Fruit fly (Drosophila melanogaster) whole organism, prepupa: ENCODE results near the gene JMJD6.
A peak's percentile ranks its signal among the peaks of the same experiment; 100 is the strongest.

Source experiments
- CG10631 ChIP-seq: fragments of 200-800 bp; sonication (Bioruptor generic); optimal IDR thresholded peaks from 2 replicates; lab custom pipeline; 2016; ENCODE audit warnings: missing biosample characterization, missing genetic modification characterization
- CG10669 ChIP-seq: fragments of 200-800 bp; sonication (Bioruptor generic); optimal IDR thresholded peaks from 3 replicates; lab custom pipeline; 2018; ENCODE audit warnings: missing biosample characterization, mild to moderate bottlenecking, missing genetic modification characterization, moderate library complexity
- CG11294 ChIP-seq: fragments of 200-800 bp; sonication (Bioruptor generic); IDR thresholded peaks from 2 replicates; pipeline ENCODE4 v1.3.6; 2022; ENCODE audit warnings: missing biosample characterization, missing genetic modification characterization
- CG11762 ChIP-seq: fragments of 200-800 bp; sonication (Bioruptor generic); optimal IDR thresholded peaks from 3 replicates; lab custom pipeline; 2016; ENCODE audit warnings: missing biosample characterization, missing genetic modification characterization; ENCODE audit not compliant: insufficient read depth
- CG11902 ChIP-seq: fragments of 200-800 bp; sonication (Bioruptor generic); optimal IDR thresholded peaks from 3 replicates; lab custom pipeline; 2016; ENCODE audit warnings: missing biosample characterization, missing genetic modification characterization
- CG1621 ChIP-seq: fragments of 200-800 bp; sonication (Bioruptor generic); optimal IDR thresholded peaks from 3 replicates; lab custom pipeline; 2018; ENCODE audit warnings: missing biosample characterization, mild to moderate bottlenecking, missing genetic modification characterization
- CG16779 ChIP-seq: fragments of 200-800 bp; sonication (Bioruptor generic); optimal IDR thresholded peaks from 3 replicates; lab custom pipeline; 2017; ENCODE audit warnings: missing biosample characterization, mild to moderate bottlenecking, missing genetic modification characterization
- CG31627 ChIP-seq: fragments of 200-800 bp; sonication (Bioruptor generic); optimal IDR thresholded peaks from 3 replicates; lab custom pipeline; 2016; ENCODE audit warnings: missing biosample characterization, missing genetic modification characterization
- CG32006 ChIP-seq: fragments of 200-800 bp; sonication (Bioruptor generic); optimal IDR thresholded peaks from 3 replicates; lab custom pipeline; 2017; ENCODE audit warnings: missing biosample characterization, mild to moderate bottlenecking, missing genetic modification characterization
- CG34406 ChIP-seq: fragments of 200-800 bp; sonication (Bioruptor generic); optimal IDR thresholded peaks from 3 replicates; lab custom pipeline; 2016; ENCODE audit warnings: missing biosample characterization, missing genetic modification characterization
- CG3919 ChIP-seq: fragments of 200-800 bp; sonication (Bioruptor generic); optimal IDR thresholded peaks from 3 replicates; lab custom pipeline; 2016; ENCODE audit warnings: missing biosample characterization, missing genetic modification characterization
- CG6163 ChIP-seq: fragments of 200-800 bp; sonication (Bioruptor generic); IDR thresholded peaks from 3 replicates; pipeline ENCODE4 v1.3.6; 2022; ENCODE audit warnings: missing biosample characterization, missing genetic modification characterization
- CG6276 ChIP-seq: fragments of 200-800 bp; sonication (Bioruptor generic); optimal IDR thresholded peaks from 2 replicates; lab custom pipeline; 2017; ENCODE audit warnings: missing biosample characterization, mild to moderate bottlenecking, missing genetic modification characterization
- CG6792 ChIP-seq: fragments of 200-800 bp; sonication (Bioruptor generic); optimal IDR thresholded peaks from 3 replicates; lab custom pipeline; 2016; ENCODE audit warnings: missing biosample characterization, missing genetic modification characterization
- CG6808 ChIP-seq: fragments of 200-800 bp; sonication (Bioruptor generic); optimal IDR thresholded peaks from 3 replicates; lab custom pipeline; 2017; ENCODE audit warnings: missing biosample characterization, missing genetic modification characterization, mild to moderate bottlenecking, moderate library complexity, missing genetic modification reagents
- CG6854 ChIP-seq: fragments of 200-800 bp; sonication (Bioruptor generic); optimal IDR thresholded peaks from 2 replicates; lab custom pipeline; 2017; ENCODE audit warnings: missing biosample characterization, mild to moderate bottlenecking, missing genetic modification characterization
- CG8119 ChIP-seq: fragments of 200-800 bp; sonication (Bioruptor generic); IDR thresholded peaks from 3 replicates; pipeline ENCODE4 v1.3.6; 2022; ENCODE audit warnings: missing biosample characterization, missing genetic modification characterization
- CG8319 ChIP-seq: fragments of 200-800 bp; sonication (Bioruptor generic); optimal IDR thresholded peaks from 3 replicates; lab custom pipeline; 2016; ENCODE audit warnings: missing biosample characterization, missing genetic modification characterization
- CG8632 ChIP-seq: fragments of 200-800 bp; sonication (Bioruptor generic); optimal IDR thresholded peaks from 3 replicates; lab custom pipeline; 2016; ENCODE audit warnings: missing biosample characterization, missing genetic modification characterization
- CG9139 ChIP-seq: fragments of 200-800 bp; sonication (Bioruptor generic); optimal IDR thresholded peaks from 3 replicates; lab custom pipeline; 2017; ENCODE audit warnings: missing biosample characterization, mild to moderate bottlenecking, missing genetic modification characterization
- Eip75B ChIP-seq: fragments of 200-800 bp; sonication (Bioruptor generic); optimal IDR thresholded peaks from 3 replicates; lab custom pipeline; 2016; ENCODE audit warnings: missing biosample characterization, missing genetic modification characterization
- Eip78C ChIP-seq: fragments of 200-800 bp; sonication (Bioruptor generic); peaks from one replicate; lab custom pipeline; 2016; ENCODE audit warnings: missing biosample characterization, missing genetic modification characterization
- Ets21C ChIP-seq: fragments of 200-800 bp; sonication (Bioruptor generic); optimal IDR thresholded peaks from 3 replicates; lab custom pipeline; 2016; ENCODE audit warnings: missing biosample characterization, missing genetic modification characterization
- Ets96B ChIP-seq: fragments of 200-800 bp; optimal IDR thresholded peaks from 2 replicates; lab custom pipeline; 2019; ENCODE audit warnings: missing biosample characterization, mild to moderate bottlenecking, missing genetic modification characterization, moderate library complexity
- Gug ChIP-seq: fragments of 200-800 bp; sonication (Bioruptor generic); IDR thresholded peaks from 2 replicates; pipeline ENCODE4 v1.3.6; 2022; ENCODE audit warnings: missing biosample characterization, missing genetic modification characterization
- Hr38 ChIP-seq: sonication (Bioruptor generic); optimal IDR thresholded peaks from 2 replicates; lab custom pipeline; 2016; ENCODE audit warnings: missing biosample characterization, missing genetic modification characterization
- Hr39 ChIP-seq: fragments of 200-800 bp; sonication (Bioruptor generic); optimal IDR thresholded peaks from 2 replicates; lab custom pipeline; 2016; ENCODE audit warnings: missing biosample characterization, missing genetic modification characterization
- Hr4 ChIP-seq: fragments of 200-800 bp; sonication (Bioruptor generic); optimal IDR thresholded peaks from 3 replicates; lab custom pipeline; 2016; ENCODE audit warnings: missing biosample characterization, missing genetic modification characterization
- Lpt ChIP-seq: fragments of 200-800 bp; sonication (Bioruptor generic); optimal IDR thresholded peaks from 3 replicates; lab custom pipeline; 2016; ENCODE audit warnings: missing biosample characterization, missing genetic modification characterization
- Met ChIP-seq: fragments of 200-800 bp; sonication (Bioruptor generic); optimal IDR thresholded peaks from 3 replicates; lab custom pipeline; 2016; ENCODE audit warnings: missing biosample characterization, missing genetic modification characterization
- OdsH ChIP-seq: fragments of 200-800 bp; sonication (Bioruptor generic); optimal IDR thresholded peaks from 3 replicates; lab custom pipeline; 2016; ENCODE audit warnings: missing biosample characterization, missing genetic modification characterization
- Smox ChIP-seq: fragments of 200-800 bp; sonication (Bioruptor generic); optimal IDR thresholded peaks from 3 replicates; lab custom pipeline; 2016; ENCODE audit warnings: missing biosample characterization, missing genetic modification characterization
- Sox102F ChIP-seq: fragments of 200-800 bp; sonication (Bioruptor generic); optimal IDR thresholded peaks from 2 replicates; lab custom pipeline; 2016; ENCODE audit warnings: missing biosample characterization, mild to moderate bottlenecking, missing genetic modification characterization
- Sox14 ChIP-seq: fragments of 200-800 bp; sonication (Bioruptor generic); optimal IDR thresholded peaks from 3 replicates; lab custom pipeline; 2016; ENCODE audit warnings: missing biosample characterization, missing genetic modification characterization
- Sox15 ChIP-seq: fragments of 200-800 bp; sonication (Bioruptor generic); optimal IDR thresholded peaks from 3 replicates; lab custom pipeline; 2016; ENCODE audit warnings: missing biosample characterization, missing genetic modification characterization
- achi ChIP-seq: fragments of 200-800 bp; sonication (Bioruptor generic); optimal IDR thresholded peaks from 3 replicates; lab custom pipeline; 2016; ENCODE audit warnings: missing biosample characterization, missing genetic modification characterization
- acj6 ChIP-seq: fragments of 200-800 bp; sonication (Bioruptor generic); optimal IDR thresholded peaks from 3 replicates; lab custom pipeline; 2016; ENCODE audit warnings: missing biosample characterization, missing genetic modification characterization
- cyc ChIP-seq: fragments of 200-800 bp; sonication (Bioruptor generic); optimal IDR thresholded peaks from 3 replicates; lab custom pipeline; 2016; ENCODE audit warnings: missing biosample characterization, missing genetic modification characterization
- dsx ChIP-seq: fragments of 200-800 bp; optimal IDR thresholded peaks from 3 replicates; lab custom pipeline; 2019; ENCODE audit warnings: missing biosample characterization, mild to moderate bottlenecking, missing genetic modification characterization, moderate library complexity; ENCODE audit not compliant: poor library complexity, severe bottlenecking
- eg ChIP-seq: fragments of 200-800 bp; sonication (Bioruptor generic); IDR thresholded peaks from 3 replicates; pipeline ENCODE4 v1.3.6; 2022; ENCODE audit warnings: missing biosample characterization, missing genetic modification characterization
- esn ChIP-seq: fragments of 200-800 bp; sonication (Bioruptor generic); optimal IDR thresholded peaks from 2 replicates; lab custom pipeline; 2016; ENCODE audit warnings: missing biosample characterization, mild to moderate bottlenecking, missing genetic modification characterization, moderate library complexity
- fd85E ChIP-seq: fragments of 200-800 bp; sonication (Bioruptor generic); optimal IDR thresholded peaks from 3 replicates; lab custom pipeline; 2016; ENCODE audit warnings: missing biosample characterization, missing genetic modification characterization
- fkh ChIP-seq: fragments of 200-800 bp; sonication (Bioruptor generic); optimal IDR thresholded peaks from 3 replicates; lab custom pipeline; 2017; ENCODE audit warnings: missing biosample characterization, mild to moderate bottlenecking, missing genetic modification characterization, moderate library complexity
- lz ChIP-seq: fragments of 200-800 bp; sonication (Bioruptor generic); optimal IDR thresholded peaks from 3 replicates; lab custom pipeline; 2016; ENCODE audit warnings: missing biosample characterization, missing genetic modification characterization
- pdm3 ChIP-seq: fragments of 200-800 bp; sonication (Bioruptor generic); optimal IDR thresholded peaks from 3 replicates; lab custom pipeline; 2016; ENCODE audit warnings: missing biosample characterization, missing genetic modification characterization
- salr ChIP-seq, 2 experiments: fragments of 200-800 bp; sonication (Bioruptor generic); optimal IDR thresholded peaks; 3 replicates each; lab custom pipeline; 2016 to 2018; ENCODE audit warnings: missing biosample characterization in 2 of 2, missing genetic modification characterization in 2 of 2, mild to moderate bottlenecking in 1 of 2
- spab ChIP-seq: fragments of 200-800 bp; sonication (Bioruptor generic); optimal IDR thresholded peaks from 2 replicates; lab custom pipeline; 2017; ENCODE audit warnings: missing biosample characterization, mild to moderate bottlenecking, missing genetic modification characterization, missing genetic modification reagents
- ss ChIP-seq, 2 experiments: fragments of 200-800 bp; sonication (Bioruptor generic); optimal IDR thresholded peaks; 2 replicates in 1 of 2; 3 replicates in 1 of 2; lab custom pipeline; 2017 to 2018; ENCODE audit warnings: mild to moderate bottlenecking in 2 of 2, missing biosample characterization in 2 of 2, missing genetic modification characterization in 2 of 2, moderate library complexity in 1 of 2
- svp ChIP-seq: fragments of 200-800 bp; sonication (Bioruptor generic); peaks from one replicate; lab custom pipeline; 2016; ENCODE audit warnings: missing biosample characterization, missing genetic modification characterization
- topi ChIP-seq: fragments of 200-800 bp; sonication (Bioruptor generic); optimal IDR thresholded peaks from 3 replicates; lab custom pipeline; 2016; ENCODE audit warnings: missing biosample characterization, missing genetic modification characterization
- vri ChIP-seq: fragments of 200-800 bp; sonication (Bioruptor generic); optimal IDR thresholded peaks from 3 replicates; lab custom pipeline; 2016; ENCODE audit warnings: missing biosample characterization, mild to moderate bottlenecking, missing genetic modification characterization

Gene JMJD6

dm6 chr3R:22362218-22362907 is at the start of gene JMJD6, which contains the start of the genes CG7071 and Muted:
JMJD6 (minus strand) TSS chr3R:22362371.
CG7071 (plus strand) TSS chr3R:22362620.
Muted (plus strand) TSS chr3R:22362620.
- TF ChIP-seq eg (GFP tag; lab: Robert Waterston, UW) (peak; percentile 90), CG8119 (GFP tag; lab: Robert Waterston, UW) (peak; percentile 74; the same call in 2 of the 3 replicates), CG10631 (GFP tag; lab: Kevin White, UChicago) (peak; percentile 91), CG11294 (GFP tag; lab: Robert Waterston, UW) (peak; percentile 88), lz (GFP tag; lab: Kevin White, UChicago) (peak; percentile 93), CG6792 (GFP tag; lab: Kevin White, UChicago) (peak; percentile 86), CG9139 (GFP tag; lab: Kevin White, UChicago) (no peak), esn (GFP tag; lab: Kevin White, UChicago) (peak; percentile 92), CG11902 (GFP tag; lab: Kevin White, UChicago) (peak; percentile 78), salr (GFP tag; optimal IDR thresholded peaks at IDR 0.05; lab: Kevin White, UChicago) (peak; percentile 67 to 72), OdsH (peak; percentile 90), CG6808 (peak; percentile 74), Sox14 (GFP tag; lab: Kevin White, UChicago) (peak; percentile 88), ss (GFP tag; optimal IDR thresholded peaks at IDR 0.05; lab: Kevin White, UChicago) (peak; percentile 61 to 68), Gug (peak; percentile 83), Ets96B (tag; lab: Kevin White, UChicago) (peak; percentile 66), CG10669 (GFP tag; lab: Kevin White, UChicago) (peak; percentile 76), CG1621 (peak; percentile 47), CG31627 (GFP tag; lab: Kevin White, UChicago) (peak; percentile 92), CG16779 (tag; lab: Kevin White, UChicago) (peak; percentile 54), Hr38 (GFP tag; lab: Kevin White, UChicago) (no peak), Sox15 (GFP tag; lab: Kevin White, UChicago) (peak; percentile 83), fkh (GFP tag; lab: Kevin White, UChicago) (peak; percentile 84), dsx (GFP tag; lab: Kevin White, UChicago) (peak; percentile 57), achi (GFP tag; lab: Kevin White, UChicago) (peak; percentile 96), CG8319 (GFP tag; lab: Kevin White, UChicago) (peak; percentile 78), Met (GFP tag; lab: Kevin White, UChicago) (peak; percentile 91), Eip75B (GFP tag; lab: Kevin White, UChicago) (peak; percentile 88), svp (GFP tag; lab: Kevin White, UChicago) (peak; percentile 92), Hr4 (GFP tag; lab: Kevin White, UChicago) (peak; percentile 92), Eip78C (GFP tag; lab: Kevin White, UChicago) (peak; percentile 95), CG34406 (GFP tag; lab: Kevin White, UChicago) (peak; percentile 85), CG32006 (peak; percentile 85), pdm3 (GFP tag; lab: Kevin White, UChicago) (peak; percentile 90), CG11762 (GFP tag; lab: Kevin White, UChicago) (peak; percentile 58), Ets21C (peak; percentile 88), cyc (GFP tag; lab: Kevin White, UChicago) (peak; percentile 90), Smox (GFP tag; lab: Kevin White, UChicago) (peak; percentile 89), acj6 (GFP tag; lab: Kevin White, UChicago) (peak; percentile 87), CG3919 (GFP tag; lab: Kevin White, UChicago) (peak; percentile 88), Lpt (GFP tag; lab: Kevin White, UChicago) (peak; percentile 72), Hr39 (GFP tag; lab: Kevin White, UChicago) (peak; percentile 89), spab (GFP tag; lab: Kevin White, UChicago) (peak; percentile 47), CG6276 (peak; percentile 67), Sox102F (GFP tag; lab: Kevin White, UChicago) (peak; percentile 79), topi (GFP tag; lab: Kevin White, UChicago) (peak; percentile 88), CG6854 (GFP tag; lab: Kevin White, UChicago) (peak; percentile 60), vri (GFP tag; lab: Kevin White, UChicago) (peak; percentile 79), CG6163 (peak; percentile 87), fd85E (GFP tag; lab: Kevin White, UChicago) (peak; percentile 59), CG8632 (GFP tag; lab: Kevin White, UChicago) (peak; percentile 75)
